Fruit fly (Drosophila melanogaster): ENCODE results near the gene GatC.

dm6 chr2L:13851098-13851497 lies 18.2 kb upstream of the GatC start:
- TF ChIP-seq CG16779 (tag; optimal IDR thresholded peaks at IDR 0.05) (no peak), spab (GFP tag; optimal IDR thresholded peaks at IDR 0.05) (no peak), Gug (GFP tag; IDR thresholded peaks at IDR 0.05) (no peak), fd85E (GFP tag; optimal IDR thresholded peaks at IDR 0.05) (no peak), CG8319 (GFP tag; optimal IDR thresholded peaks at IDR 0.05) (no peak), CG15336 (GFP tag; IDR thresholded peaks at IDR 0.05) (no peak), vri (GFP tag; optimal IDR thresholded peaks at IDR 0.05) (no peak), CG6854 (GFP tag; optimal IDR thresholded peaks at IDR 0.05) (no peak), CG34406 (GFP tag; optimal IDR thresholded peaks at IDR 0.05) (no peak), Sox102F (GFP tag; optimal IDR thresholded peaks at IDR 0.05) (no peak), CG11762 (GFP tag; optimal IDR thresholded peaks at IDR 0.05; ENCODE audit: insufficient read depth) (no peak), CG6163 (GFP tag; IDR thresholded peaks at IDR 0.05) (no peak)
